Worm (Caenorhabditis elegans) whole organism, late embryonic: ENCODE results near the gene F58F9.6.

Source experiments
- dmd-4 ChIP-seq: sonication (generic microtip); optimal IDR thresholded peaks from 2 replicates; lab custom pipeline; 2016; ENCODE audit warnings: borderline replicate concordance, missing genetic modification characterization, missing compliant biosample characterization
- lin-11 ChIP-seq: fragments of 200-800 bp; sonication (Bioruptor generic); optimal IDR thresholded peaks from 2 replicates; lab custom pipeline; 2018; ENCODE audit warnings: mild to moderate bottlenecking, missing genetic modification characterization, missing compliant biosample characterization
- pha-4 ChIP-seq: fragments of 150-350 bp; optimal IDR thresholded peaks from 2 replicates; lab custom pipeline; 2018; ENCODE audit warnings: missing biosample characterization, missing genetic modification reagents, missing genetic modification characterization
- unc-55 ChIP-seq: sonication (generic microtip); optimal IDR thresholded peaks from 2 replicates; lab custom pipeline; 2017; ENCODE audit warnings: missing biosample characterization, missing genetic modification reagents, missing genetic modification characterization

DNA sequence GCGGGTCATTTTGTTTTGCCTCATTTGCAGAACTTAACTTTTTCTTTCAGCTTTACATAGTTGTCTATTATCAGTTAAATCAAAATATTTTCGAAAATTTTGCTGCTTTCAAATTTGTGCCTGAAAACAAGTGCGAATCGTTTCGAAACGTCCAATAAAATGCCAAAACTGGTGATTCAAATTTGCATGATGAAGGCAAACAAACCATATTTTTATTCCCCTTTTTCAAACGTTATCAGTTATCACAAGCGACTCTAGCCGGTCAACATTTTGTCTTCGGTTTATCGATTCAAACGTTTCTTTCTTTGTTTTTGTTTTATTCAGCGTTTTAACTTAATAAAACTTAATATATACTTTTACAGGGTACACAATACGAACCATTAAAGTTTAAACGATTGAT is 26.8 kb downstream of the F58F9.6 start, which contains the start of the genes ugt-24 and C49A9.6:
- TF ChIP-seq pha-4 (tag; lab: Kevin White, UChicago), result no peak
- TF ChIP-seq dmd-4 (tag; lab: Kevin White, UChicago), result no peak
- no peak for TF ChIP-seq lin-11 (tag; lab: Kevin White, UChicago)
- no peak for TF ChIP-seq unc-55
